Worm (Caenorhabditis elegans) whole organism, midembryonic: Measurements from ENCODE around the gene K04C2.8.

Source experiments
- T22C8.4 ChIP-seq: fragments of 200-800 bp; sonication (Bioruptor generic); IDR thresholded peaks from 2 replicates; pipeline ENCODE4 v1.3.6; 2022; ENCODE audit warnings: missing genetic modification characterization, missing compliant biosample characterization
- cog-1 ChIP-seq: sonication (generic microtip); optimal IDR thresholded peaks from 2 replicates; lab custom pipeline; 2016; ENCODE audit warnings: missing genetic modification characterization, missing compliant biosample characterization
- flt-1 ChIP-seq: fragments of 200-800 bp; sonication (Bioruptor generic); IDR thresholded peaks from 2 replicates; pipeline ENCODE4 v1.3.6; 2022; ENCODE audit warnings: missing genetic modification characterization, missing compliant biosample characterization
- klf-2 ChIP-seq: fragments of 200-800 bp; sonication (Bioruptor generic); conservative IDR thresholded peaks from 2 replicates; pipeline ENCODE4 v1.3.6; 2022; ENCODE audit warnings: missing genetic modification reagents, missing genetic modification characterization, missing compliant biosample characterization
- med-1 ChIP-seq: sonication (generic microtip); optimal IDR thresholded peaks from 2 replicates; lab custom pipeline; 2017; ENCODE audit warnings: missing genetic modification characterization, mild to moderate bottlenecking, missing compliant biosample characterization, antibody characterized with exemption, missing genetic modification reagents; ENCODE audit not compliant: insufficient read depth
- ref-1 ChIP-seq: fragments of 200-800 bp; sonication (Bioruptor generic); conservative IDR thresholded peaks from 2 replicates; pipeline ENCODE4 v1.3.6; 2022; ENCODE audit warnings: missing genetic modification reagents, missing genetic modification characterization, missing compliant biosample characterization
- tab-1 ChIP-seq: fragments of 200-800 bp; sonication (Bioruptor generic); IDR thresholded peaks from 2 replicates; pipeline ENCODE4 v1.3.6; 2022; ENCODE audit warnings: missing genetic modification characterization, missing compliant biosample characterization
- ztf-23 ChIP-seq: fragments of 200-800 bp; sonication (Bioruptor generic); IDR thresholded peaks from 2 replicates; pipeline ENCODE4 v1.3.6; 2022; ENCODE audit warnings: missing genetic modification reagents, missing genetic modification characterization, missing compliant biosample characterization
- ztf-29 ChIP-seq: fragments of 200-800 bp; sonication (Bioruptor generic); IDR thresholded peaks from 2 replicates; pipeline ENCODE4 v1.3.6; 2022; ENCODE audit warnings: missing genetic modification reagents, missing genetic modification characterization, missing compliant biosample characterization

The K04C2.8 gene

ce11 chrIII:6884203-6884602 is 14.1 kb downstream of the K04C2.8 start, which contains the start of gene med-2:
TSS of gene med-2 (plus strand) at chrIII:6884503.
- TF ChIP-seq flt-1 (GFP tag; lab: Robert Waterston, UW) = no peak
- no peak for TF ChIP-seq med-1 (GFP tag; lab: Kevin White, UChicago)
- TF ChIP-seq ztf-29 (GFP tag; lab: Robert Waterston, UW) = no peak
- TF ChIP-seq klf-2 (GFP tag; lab: Robert Waterston, UW) = no peak
- no peak for TF ChIP-seq ztf-23 (GFP tag; lab: Robert Waterston, UW)
- no peak for TF ChIP-seq ref-1 (GFP tag; lab: Robert Waterston, UW)
- TF ChIP-seq T22C8.4 (GFP tag; lab: Robert Waterston, UW) = no peak
- TF ChIP-seq cog-1 (tag; lab: Kevin White, UChicago) = no peak
- TF ChIP-seq tab-1 (GFP tag; lab: Robert Waterston, UW) = no peak

ce11 chrIII:6885889-6886288 is 15.8 kb downstream of the K04C2.8 start:
- no peak for TF ChIP-seq flt-1 (GFP tag; lab: Robert Waterston, UW)
- TF ChIP-seq ref-1 (GFP tag; lab: Robert Waterston, UW) = no peak
- no peak for TF ChIP-seq med-1 (GFP tag; lab: Kevin White, UChicago)
- TF ChIP-seq klf-2 (GFP tag; lab: Robert Waterston, UW) = no peak
- no peak for TF ChIP-seq T22C8.4 (GFP tag; lab: Robert Waterston, UW)
- TF ChIP-seq tab-1 (GFP tag; lab: Robert Waterston, UW) = no peak
- TF ChIP-seq ztf-23 (GFP tag; lab: Robert Waterston, UW) = no peak
- TF ChIP-seq ztf-29 (GFP tag; lab: Robert Waterston, UW) = no peak
- TF ChIP-seq cog-1 (tag; lab: Kevin White, UChicago) = no peak

DNA sequence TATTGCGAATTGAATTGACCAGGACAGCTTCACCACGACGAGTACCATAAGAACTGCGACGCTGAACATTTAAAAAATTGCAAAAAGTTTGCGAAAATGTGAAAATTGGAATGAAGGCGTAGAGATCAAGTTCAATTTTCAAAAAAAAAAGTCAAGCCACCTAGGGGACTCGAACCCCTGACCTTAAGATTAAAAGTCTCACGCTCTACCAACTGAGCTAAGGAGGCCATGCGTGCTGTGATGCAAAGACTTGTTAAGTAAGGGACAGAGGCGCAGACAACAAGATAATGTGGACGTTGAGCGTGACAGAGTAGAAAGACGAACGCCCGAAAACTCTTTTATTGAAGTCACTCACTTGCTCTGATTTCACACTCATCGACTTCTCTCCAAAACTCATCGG is 17.5 kb downstream of the K04C2.8 start:
- TF ChIP-seq ref-1 (GFP tag; lab: Robert Waterston, UW) = peak; percentile 77
- peak; percentile 89 for TF ChIP-seq tab-1 (GFP tag; lab: Robert Waterston, UW)
- TF ChIP-seq cog-1 (tag; lab: Kevin White, UChicago) = peak; percentile 67
- peak; percentile 93 for TF ChIP-seq flt-1 (GFP tag; lab: Robert Waterston, UW)
- peak; percentile 38 for TF ChIP-seq med-1 (GFP tag; lab: Kevin White, UChicago)
- peak; percentile 84 for TF ChIP-seq T22C8.4 (GFP tag; lab: Robert Waterston, UW)
- peak; percentile 87 for TF ChIP-seq ztf-23 (GFP tag; lab: Robert Waterston, UW)
- peak; percentile 88 for TF ChIP-seq klf-2 (GFP tag; lab: Robert Waterston, UW)
- TF ChIP-seq ztf-29 (GFP tag; lab: Robert Waterston, UW) = peak; percentile 82

- TF ChIP-seq flt-1 (GFP tag; lab: Robert Waterston, UW) (0 out of 2 replicates have a peak, but pooled peaks have one; percentile 39), ztf-23 (GFP tag; lab: Robert Waterston, UW) (0 out of 2 replicates have a peak, but pooled peaks have one; percentile 65), cog-1 (tag; lab: Kevin White, UChicago) (no peak), med-1 (GFP tag; lab: Kevin White, UChicago) (no peak), tab-1 (GFP tag; lab: Robert Waterston, UW) (peak; percentile 60; the same call in 1 of the 2 replicates), ztf-29 (GFP tag; lab: Robert Waterston, UW) (no peak), klf-2 (GFP tag; lab: Robert Waterston, UW) (peak; percentile 64; the same call in 1 of the 2 replicates), T22C8.4 (GFP tag; lab: Robert Waterston, UW) (no peak), ref-1 (GFP tag; lab: Robert Waterston, UW) (no peak)
These were observed 18.4 kb downstream of the K04C2.8 start for ce11 chrIII:6888497-6888896.

DNA sequence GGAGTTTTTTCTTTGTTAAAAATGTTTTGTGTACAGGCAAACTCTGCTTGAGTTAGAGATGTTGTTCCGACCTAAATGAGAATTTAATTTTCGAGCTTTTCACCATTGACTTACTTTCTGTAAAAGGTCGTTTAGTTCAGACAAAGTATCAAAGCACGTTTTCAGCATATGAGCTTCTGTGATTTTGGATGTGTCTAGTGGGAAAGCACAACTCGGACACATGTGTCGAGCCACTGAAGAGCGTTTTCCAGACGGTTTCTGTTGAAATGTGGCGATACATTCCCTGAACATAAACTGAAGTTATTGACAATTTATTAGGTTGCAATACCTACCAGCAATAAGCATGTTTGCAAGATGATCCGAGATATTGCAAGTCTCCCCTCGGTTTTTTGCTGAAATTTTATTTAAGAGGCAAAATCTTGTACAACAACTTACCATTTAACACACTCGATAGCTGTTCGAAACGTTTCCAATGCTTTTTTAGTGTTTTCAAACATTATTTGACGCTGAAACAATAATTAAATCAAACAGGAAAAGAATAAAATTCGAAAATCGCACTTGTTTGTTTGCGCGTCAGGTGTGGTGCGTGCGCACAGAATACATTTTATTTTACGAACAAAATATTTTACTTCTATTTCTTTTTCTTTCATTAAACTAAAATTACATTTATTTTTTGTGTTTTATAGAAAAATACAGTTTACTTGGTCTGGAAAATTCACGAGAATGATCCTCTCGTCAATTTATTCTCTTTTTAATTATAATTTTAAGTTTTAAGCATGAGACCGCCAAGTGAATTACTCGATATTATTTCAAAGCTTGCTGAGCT is 19.1 kb downstream of the K04C2.8 start, which contains the start of the genes brd-1 and K04C2.2:
Gene brd-1 (minus strand): TSS at position 506 of the 826 bp plus-strand sequence.
Gene K04C2.2 (plus strand): TSS at position 776 of the 826 bp plus-strand sequence.
- TF ChIP-seq cog-1 (tag; lab: Kevin White, UChicago) (no peak), tab-1 (GFP tag; lab: Robert Waterston, UW) (no peak)

ce11 chrIII:6891560-6891959 is 21.5 kb downstream of the K04C2.8 start, which contains the start of gene K04C2.5:
TSS of gene K04C2.5 (minus strand) at chrIII:6891660.
- TF ChIP-seq ztf-29 (GFP tag; lab: Robert Waterston, UW) (no peak), ztf-23 (GFP tag; lab: Robert Waterston, UW) (no peak), ref-1 (GFP tag; lab: Robert Waterston, UW) (no peak), med-1 (GFP tag; lab: Kevin White, UChicago) (no peak), tab-1 (GFP tag; lab: Robert Waterston, UW) (no peak), T22C8.4 (GFP tag; lab: Robert Waterston, UW) (no peak), klf-2 (GFP tag; lab: Robert Waterston, UW) (no peak), cog-1 (tag; lab: Kevin White, UChicago) (no peak), flt-1 (GFP tag; lab: Robert Waterston, UW) (no peak)

DNA sequence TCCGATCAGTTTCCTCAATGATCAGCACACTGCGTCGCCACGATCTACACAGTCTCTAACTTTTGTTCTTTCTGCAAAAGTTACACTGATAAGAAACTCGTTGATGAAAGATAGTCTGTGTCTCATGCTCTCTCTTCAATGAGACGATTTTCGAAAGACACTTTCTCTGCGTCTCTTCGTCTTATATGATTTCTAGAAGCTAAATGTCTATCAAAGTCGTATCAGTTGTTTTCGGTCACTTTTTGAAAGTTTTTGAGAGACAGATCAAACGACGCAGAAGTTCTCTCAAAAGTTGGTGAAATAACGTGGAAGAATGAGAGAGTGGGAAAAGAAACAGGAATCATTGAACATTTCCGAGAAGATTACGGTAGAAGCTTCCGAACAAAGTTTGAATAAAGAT is 25.1 kb downstream of the K04C2.8 start:
- TF ChIP-seq T22C8.4 (GFP tag; lab: Robert Waterston, UW) (no peak), klf-2 (GFP tag; lab: Robert Waterston, UW) (no peak), flt-1 (GFP tag; lab: Robert Waterston, UW) (no peak), med-1 (GFP tag; lab: Kevin White, UChicago) (no peak), ztf-29 (GFP tag; lab: Robert Waterston, UW) (no peak), tab-1 (GFP tag; lab: Robert Waterston, UW) (no peak), ztf-23 (GFP tag; lab: Robert Waterston, UW) (no peak), ref-1 (GFP tag; lab: Robert Waterston, UW) (no peak), cog-1 (tag; lab: Kevin White, UChicago) (no peak)

DNA sequence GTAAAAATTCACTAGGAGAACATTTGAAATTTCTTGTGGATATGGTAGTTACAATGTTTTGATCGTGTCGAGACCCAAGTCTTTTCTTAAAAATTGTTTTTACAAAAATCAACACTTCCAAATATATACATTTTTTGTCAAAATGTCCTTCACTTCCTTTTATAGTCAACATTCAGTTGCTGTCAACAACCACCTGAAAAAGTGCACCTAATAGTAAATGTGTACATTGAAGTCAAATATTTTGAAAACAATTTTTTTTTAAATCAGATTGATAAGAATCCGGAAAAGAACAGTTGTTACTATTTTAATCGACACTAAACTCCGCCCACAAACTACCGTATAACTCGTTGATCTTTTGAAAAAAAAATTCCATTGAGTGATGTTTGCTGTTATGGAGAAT is 25.6 kb downstream of the K04C2.8 start:
- no peak for TF ChIP-seq flt-1 (GFP tag; lab: Robert Waterston, UW)
- no peak for TF ChIP-seq T22C8.4 (GFP tag; lab: Robert Waterston, UW)
- no peak for TF ChIP-seq cog-1 (tag; lab: Kevin White, UChicago)
- TF ChIP-seq ztf-29 (GFP tag; lab: Robert Waterston, UW) = no peak
- no peak for TF ChIP-seq ztf-23 (GFP tag; lab: Robert Waterston, UW)
- no peak for TF ChIP-seq tab-1 (GFP tag; lab: Robert Waterston, UW)
- no peak for TF ChIP-seq klf-2 (GFP tag; lab: Robert Waterston, UW)
- TF ChIP-seq ref-1 (GFP tag; lab: Robert Waterston, UW) = no peak
- TF ChIP-seq med-1 (GFP tag; lab: Kevin White, UChicago) = no peak
